Worm (Caenorhabditis elegans) whole organism, L4 larva: Measurements from ENCODE around the gene str-84.

ENCODE experiments used
- aly-2 ChIP-seq: sonication (generic microtip); optimal IDR thresholded peaks from 2 replicates; lab custom pipeline; 2018; ENCODE audit warnings: missing biosample characterization, missing genetic modification characterization
- dmd-9 ChIP-seq: fragments of 200-800 bp; sonication (Bioruptor generic); IDR thresholded peaks from 2 replicates; pipeline ENCODE4 v1.3.6; 2022; ENCODE audit warnings: missing genetic modification reagents, missing genetic modification characterization, missing compliant biosample characterization
- dpl-1 ChIP-seq: fragments of 150-350 bp; optimal IDR thresholded peaks from 2 replicates; lab custom pipeline; 2014; ENCODE audit warnings: missing biosample characterization, missing genetic modification reagents, missing genetic modification characterization
- lin-1 ChIP-seq: fragments of 200-800 bp; sonication (Bioruptor generic); IDR thresholded peaks from 2 replicates; pipeline ENCODE4 v1.3.6; 2022; ENCODE audit warnings: missing genetic modification reagents, missing genetic modification characterization, missing compliant biosample characterization
- lsy-2 ChIP-seq, 2 experiments: fragments of 150-350 bp in 1 of 2; sonication (generic microtip) in 1 of 2; optimal IDR thresholded peaks; 2 replicates each; lab custom pipeline; 2014 to 2017; ENCODE audit warnings: missing biosample characterization in 2 of 2, missing genetic modification characterization in 2 of 2
- nhr-77 ChIP-seq: fragments of 150-350 bp; optimal IDR thresholded peaks from 2 replicates; lab custom pipeline; 2014; ENCODE audit warnings: missing biosample characterization, missing genetic modification characterization

DNA sequence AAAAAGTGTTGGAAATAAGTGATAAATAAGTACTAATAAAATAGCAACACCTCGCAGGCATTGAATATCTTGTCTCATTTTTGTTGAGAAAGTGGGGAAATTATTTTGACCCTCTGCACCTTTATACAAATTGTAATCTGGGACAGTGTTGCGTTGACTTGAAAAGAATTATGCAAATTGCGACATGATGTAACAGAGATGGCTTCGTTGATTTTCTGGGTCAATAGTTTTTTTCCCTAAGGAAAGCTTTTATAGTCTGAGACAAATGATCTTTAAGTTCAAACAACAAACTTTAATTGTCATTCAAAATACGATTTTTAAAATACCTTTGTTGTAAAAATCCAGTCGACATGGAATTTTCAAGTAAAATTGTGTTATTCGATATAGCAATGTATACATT lies 44.0 kb upstream of the str-84 start, which contains the start of gene bus-1:
- TF ChIP-seq aly-2 (tag; lab: Kevin White, UChicago) (no peak), dpl-1 (no peak), dmd-9 (no peak), lin-1 (GFP tag; lab: Robert Waterston, UW) (no peak), lsy-2 (tag; optimal IDR thresholded peaks at IDR 0.05; lab: Kevin White, UChicago) (no peak), nhr-77 (no peak)
